Fruit fly (Drosophila melanogaster) whole organism: Measurements from ENCODE around the gene CSN8.

Experiments used
- CG8478 ChIP-seq: fragments of >200 bp; optimal IDR thresholded peaks from 2 replicates; lab custom pipeline; 2018; ENCODE audit warnings: inconsistent platforms
- Dll ChIP-seq: fragments of >200 bp; optimal IDR thresholded peaks from 2 replicates; lab custom pipeline; 2017
- EcR ChIP-seq, 2 experiments: fragments of >200 bp; optimal IDR thresholded peaks; 2 replicates each; lab custom pipeline; 2017; ENCODE audit warnings: missing biosample characterization in 2 of 2, missing genetic modification characterization in 2 of 2, missing genetic modification reagents in 2 of 2
- pan ChIP-seq: fragments of >200 bp; optimal IDR thresholded peaks from 2 replicates; lab custom pipeline; 2017
- psq ChIP-seq: fragments of >200 bp; optimal IDR thresholded peaks from 2 replicates; lab custom pipeline; 2017
- usp ChIP-seq: fragments of >200 bp; optimal IDR thresholded peaks from 2 replicates; lab custom pipeline; 2017; ENCODE audit warnings: missing biosample characterization, missing genetic modification characterization, mixed read lengths

- TF ChIP-seq CG8478 (lab: Kevin White, UChicago) (no peak), usp (GFP tag; lab: Kevin White, UChicago) (no peak), psq (lab: Kevin White, UChicago) (no peak), EcR (GFP tag; optimal IDR thresholded peaks at IDR 0.05; lab: Kevin White, UChicago) (no peak), pan (lab: Kevin White, UChicago) (no peak), Dll (lab: Kevin White, UChicago) (no peak)
These were observed 9.2 kb upstream of the CSN8 start for dm6 chr2L:8355419-8355818.
